Worm (Caenorhabditis elegans): ENCODE measurements around the gene col-88.
A peak's percentile ranks its signal among the peaks of the same experiment; 100 is the strongest.

col-88 gene

ce11 chrIII:41484-41883 is 621 bp downstream of the col-88 start:
- TF ChIP-seq tbx-7 (tag; optimal IDR thresholded peaks at IDR 0.05) (no peak), nhr-232 (tag; optimal IDR thresholded peaks at IDR 0.05) (no peak), pat-9 (tag; optimal IDR thresholded peaks at IDR 0.05) (no peak), hlh-13 (GFP tag; optimal IDR thresholded peaks at IDR 0.05) (no peak), ttx-3 (tag; optimal IDR thresholded peaks at IDR 0.05) (no peak), K09A11.1 (tag; optimal IDR thresholded peaks at IDR 0.05; ENCODE audit: insufficient read depth) (no peak), F13H6.1 (tag; optimal IDR thresholded peaks at IDR 0.05) (no peak), unc-3 (GFP tag; conservative IDR thresholded peaks at IDR 0.05) (no peak), unc-3 (tag; optimal IDR thresholded peaks at IDR 0.05) (no peak), tbx-2 (tag; optimal IDR thresholded peaks at IDR 0.05) (no peak), syd-9 (tag; optimal IDR thresholded peaks at IDR 0.05) (no peak), elt-2 (tag; optimal IDR thresholded peaks at IDR 0.05) (no peak), pha-4 (tag; optimal IDR thresholded peaks at IDR 0.05) (no peak)

ce11 chrIII:42725-43124 is 1.9 kb downstream of the col-88 start:
- TF ChIP-seq sox-4 (tag; optimal IDR thresholded peaks at IDR 0.05): no peak
- no peak for TF ChIP-seq hlh-8 (tag; optimal IDR thresholded peaks at IDR 0.05)
- TF ChIP-seq pat-9 (tag; optimal IDR thresholded peaks at IDR 0.05): no peak
- no peak for TF ChIP-seq C08G9.2 (tag; optimal IDR thresholded peaks at IDR 0.05)
- TF ChIP-seq eyg-1 (tag; optimal IDR thresholded peaks at IDR 0.05): no peak
- TF ChIP-seq npax-4 (tag; optimal IDR thresholded peaks at IDR 0.05): no peak
- TF ChIP-seq nhr-11 (tag; optimal IDR thresholded peaks at IDR 0.05): no peak
- no peak for TF ChIP-seq hlh-13 (GFP tag; optimal IDR thresholded peaks at IDR 0.05)
- no peak for TF ChIP-seq ceh-2 (tag; optimal IDR thresholded peaks at IDR 0.05)
- no peak for TF ChIP-seq pax-1 (tag; optimal IDR thresholded peaks at IDR 0.05)
- TF ChIP-seq lin-11 (tag; optimal IDR thresholded peaks at IDR 0.05): no peak

ce11 chrIII:48329-48728 is 7.5 kb downstream of the col-88 start:
- TF ChIP-seq unc-86 (tag; optimal IDR thresholded peaks at IDR 0.05) (peak; percentile 24), ceh-31 (tag; optimal IDR thresholded peaks at IDR 0.05) (no peak), ceh-18 (tag; optimal IDR thresholded peaks at IDR 0.05) (no peak), pax-1 (tag; optimal IDR thresholded peaks at IDR 0.05) (no peak)

ce11 chrIII:49064-49463 is 8.2 kb downstream of the col-88 start:
- no peak for TF ChIP-seq gmeb-2 (tag; optimal IDR thresholded peaks at IDR 0.05)
- TF ChIP-seq fkh-6 (tag; optimal IDR thresholded peaks at IDR 0.05): no peak
- TF ChIP-seq ceh-6 (GFP tag; optimal IDR thresholded peaks at IDR 0.05): no peak
- TF ChIP-seq pros-1 (tag; optimal IDR thresholded peaks at IDR 0.05): no peak
- no peak for TF ChIP-seq ceh-14 (tag; optimal IDR thresholded peaks at IDR 0.05)
- TF ChIP-seq ceh-30 (tag; optimal IDR thresholded peaks at IDR 0.05): no peak
- no peak for TF ChIP-seq ztf-16 (tag; optimal IDR thresholded peaks at IDR 0.05)
- no peak for TF ChIP-seq ceh-45 (GFP tag; IDR thresholded peaks at IDR 0.05)
- TF ChIP-seq unc-55 (GFP tag; optimal IDR thresholded peaks at IDR 0.05): no peak
- TF ChIP-seq sox-4 (tag; optimal IDR thresholded peaks at IDR 0.05): no peak
- TF ChIP-seq ceh-19 (GFP tag; optimal IDR thresholded peaks at IDR 0.05): no peak
- TF ChIP-seq hlh-13 (GFP tag; optimal IDR thresholded peaks at IDR 0.05): no peak

- TF ChIP-seq lin-11 (tag; optimal IDR thresholded peaks at IDR 0.05) (no peak), K02D7.2 (tag; optimal IDR thresholded peaks at IDR 0.05) (no peak)
Observed at ce11 chrIII:50418-50817, 9.6 kb downstream of the col-88 start.

Data from whole organism, late embryonic.